Fruit fly (Drosophila melanogaster) whole organism, embryonic: ENCODE results near the gene ab.

Experiments used
- Ada2b ChIP-seq: fragments of 200-800 bp; sonication (Bioruptor generic); IDR thresholded peaks from 2 replicates; pipeline ENCODE4 v1.3.6; 2022; ENCODE audit warnings: missing biosample characterization, missing genetic modification characterization
- Asciz ChIP-seq: fragments of 200-800 bp; sonication (Bioruptor generic); optimal IDR thresholded peaks from 2 replicates; lab custom pipeline; 2017; ENCODE audit warnings: missing biosample characterization, mild to moderate bottlenecking, missing genetic modification characterization, missing genetic modification reagents
- CG13123 ChIP-seq: fragments of 200-800 bp; sonication (Bioruptor generic); optimal IDR thresholded peaks from 2 replicates; lab custom pipeline; 2016; ENCODE audit warnings: missing biosample characterization, missing genetic modification characterization
- CG15073 ChIP-seq: fragments of 200-800 bp; sonication (Bioruptor generic); optimal IDR thresholded peaks from 2 replicates; lab custom pipeline; 2016; ENCODE audit warnings: missing biosample characterization, missing genetic modification characterization
- E2f1 ChIP-seq: fragments of 200-800 bp; sonication (Bioruptor generic); IDR thresholded peaks from 2 replicates; pipeline ENCODE4 v1.3.6; 2022; ENCODE audit warnings: missing biosample characterization, missing genetic modification characterization
- Hmx ChIP-seq: fragments of 200-800 bp; sonication (Bioruptor generic); optimal IDR thresholded peaks from 2 replicates; lab custom pipeline; 2016; ENCODE audit warnings: missing biosample characterization, missing genetic modification characterization
- MTF-1 ChIP-seq: fragments of 200-800 bp; sonication (Bioruptor generic); optimal IDR thresholded peaks from 2 replicates; lab custom pipeline; 2018; ENCODE audit warnings: missing biosample characterization, mild to moderate bottlenecking, missing genetic modification characterization, borderline replicate concordance
- Opbp ChIP-seq: fragments of 200-800 bp; sonication (Bioruptor generic); IDR thresholded peaks from 3 replicates; pipeline ENCODE4 v1.3.6; 2022; ENCODE audit warnings: missing biosample characterization, missing genetic modification characterization; ENCODE audit not compliant: partially characterized antibody
- bsh ChIP-seq, 2 experiments: fragments of 200-800 bp; sonication (Bioruptor generic); optimal IDR thresholded peaks; 2 replicates each; lab custom pipeline; 2017 to 2018; ENCODE audit warnings: mild to moderate bottlenecking in 2 of 2, missing biosample characterization in 2 of 2, missing genetic modification characterization in 2 of 2, moderate library complexity in 1 of 2
- klu ChIP-seq: fragments of 200-800 bp; sonication (Bioruptor generic); IDR thresholded peaks from 2 replicates; pipeline ENCODE4 v1.3.6; 2022; ENCODE audit warnings: missing biosample characterization, missing genetic modification characterization
- maf-S ChIP-seq: fragments of 200-800 bp; sonication (Bioruptor generic); optimal IDR thresholded peaks from 2 replicates; lab custom pipeline; 2016; ENCODE audit warnings: missing biosample characterization, missing genetic modification characterization
- nerfin-2 ChIP-seq: fragments of 200-800 bp; sonication (Bioruptor generic); IDR thresholded peaks from 2 replicates; pipeline ENCODE4 v1.3.6; 2022; ENCODE audit warnings: missing biosample characterization, missing genetic modification characterization; ENCODE audit not compliant: partially characterized antibody
- stwl ChIP-seq: fragments of 200-800 bp; sonication (Bioruptor generic); optimal IDR thresholded peaks from 3 replicates; lab custom pipeline; 2018; ENCODE audit warnings: missing biosample characterization, mild to moderate bottlenecking, missing genetic modification characterization, moderate library complexity
- toy ChIP-seq: fragments of 200-800 bp; sonication (Bioruptor generic); IDR thresholded peaks from 2 replicates; pipeline ENCODE4 v1.3.6; 2022; ENCODE audit warnings: missing biosample characterization, missing genetic modification characterization

- TF ChIP-seq bsh (GFP tag; optimal IDR thresholded peaks at IDR 0.05; lab: Kevin White, UChicago) (peak in 1 of 2 experiments; percentile 91), Hmx (no peak), stwl (tag; lab: Kevin White, UChicago) (no peak), E2f1 (peak; percentile 68), maf-S (GFP tag; lab: Kevin White, UChicago) (no peak), Ada2b (no peak; the same call in 1 of the 2 replicates), klu (GFP tag; lab: Robert Waterston, UW) (no peak), CG15073 (GFP tag; lab: Kevin White, UChicago) (no peak), nerfin-2 (GFP tag; lab: Robert Waterston, UW) (no peak), Opbp (GFP tag; lab: Robert Waterston, UW) (no peak), CG13123 (GFP tag; lab: Kevin White, UChicago) (no peak), MTF-1 (no peak), Asciz (GFP tag; lab: Kevin White, UChicago) (peak; percentile 14), toy (no peak)
Measured at dm6 chr2L:11192691-11193090, 17.8 kb upstream of the ab start.
